Worm (Caenorhabditis elegans): ENCODE data around the gene F55B11.5.

- TF ChIP-seq fos-1 (tag; optimal IDR thresholded peaks at IDR 0.05) (no peak), unc-39 (tag; optimal IDR thresholded peaks at IDR 0.05) (no peak), mdl-1 (tag; optimal IDR thresholded peaks at IDR 0.05) (no peak), mep-1 (tag; optimal IDR thresholded peaks at IDR 0.05) (no peak), ctbp-1 (GFP tag; IDR thresholded peaks at IDR 0.05) (no peak), pha-4 (GFP tag; IDR thresholded peaks at IDR 0.05) (no peak), pha-4 (tag; optimal IDR thresholded peaks at IDR 0.05) (no peak), hlh-30 (tag; optimal IDR thresholded peaks at IDR 0.05; ENCODE audit: insufficient read depth) (no peak), lin-13 (GFP tag; optimal IDR thresholded peaks at IDR 0.05) (no peak), D1046.2 (GFP tag; IDR thresholded peaks at IDR 0.05) (no peak), cey-2 (tag; optimal IDR thresholded peaks at IDR 0.05; ENCODE audit: borderline replicate concordance, insufficient read depth) (no peak), F49E8.2 (tag; optimal IDR thresholded peaks at IDR 0.05; ENCODE audit: borderline replicate concordance) (no peak)
These were observed 48.3 kb upstream of the F55B11.5 start for ce11 chrIV:14379191-14379590.

Data from whole organism, L4 larva.